Worm (Caenorhabditis elegans) whole organism, L4/young adult: ENCODE measurements around the gene dmsr-9.

ENCODE experiments used
- W03F9.2 ChIP-seq: fragments of 150-350 bp; optimal IDR thresholded peaks from 2 replicates; lab custom pipeline; 2014; ENCODE audit warnings: missing biosample characterization, missing genetic modification characterization
- dao-5 ChIP-seq: sonication (generic microtip); optimal IDR thresholded peaks from 2 replicates; lab custom pipeline; 2016; ENCODE audit warnings: missing genotype, missing genetic modification characterization, moderate library complexity, missing compliant biosample characterization
- him-1 ChIP-seq: sonication (generic microtip); optimal IDR thresholded peaks from 2 replicates; lab custom pipeline; 2016; ENCODE audit warnings: missing genotype, missing genetic modification reagents, missing genetic modification characterization, missing compliant biosample characterization

DNA sequence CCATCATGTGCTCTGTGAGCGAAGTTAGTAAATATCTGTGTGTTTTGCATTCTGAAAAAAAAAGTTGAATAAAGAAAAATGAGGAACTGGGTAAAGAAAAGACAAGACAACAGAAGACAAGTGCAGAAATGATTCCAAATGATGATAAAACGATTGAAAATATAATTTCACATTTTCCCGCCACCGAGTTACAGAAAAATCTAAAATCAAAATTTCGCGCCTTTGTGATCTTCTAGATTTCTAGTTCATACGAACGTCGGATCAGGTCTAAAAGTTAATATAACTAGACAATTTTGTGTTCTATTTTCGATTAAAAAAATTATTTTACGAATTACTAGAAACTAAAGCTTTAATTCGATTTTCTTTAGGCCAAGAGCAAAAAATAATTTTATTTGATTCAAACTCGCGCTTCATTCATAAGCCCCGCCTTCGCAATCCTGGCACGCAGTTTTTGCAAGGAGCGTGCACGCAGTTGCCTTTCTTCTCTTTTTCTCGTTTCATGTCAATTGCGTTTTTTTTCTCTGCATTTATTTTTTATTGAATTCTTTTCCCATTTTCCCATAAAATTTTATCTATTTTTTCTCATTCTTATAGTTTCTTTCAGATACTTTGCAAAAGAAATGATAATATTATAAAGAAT lies 14.5 kb downstream of the dmsr-9 start, which contains the start of the genes spn-4 and spe-39:
- TF ChIP-seq dao-5 (tag; lab: Kevin White, UChicago), result no peak
- peak; percentile 48 for TF ChIP-seq him-1 (tag; lab: Kevin White, UChicago)
- TF ChIP-seq W03F9.2, result peak; percentile 75
